Worm (Caenorhabditis elegans): ENCODE data around the gene acr-7.

DNA sequence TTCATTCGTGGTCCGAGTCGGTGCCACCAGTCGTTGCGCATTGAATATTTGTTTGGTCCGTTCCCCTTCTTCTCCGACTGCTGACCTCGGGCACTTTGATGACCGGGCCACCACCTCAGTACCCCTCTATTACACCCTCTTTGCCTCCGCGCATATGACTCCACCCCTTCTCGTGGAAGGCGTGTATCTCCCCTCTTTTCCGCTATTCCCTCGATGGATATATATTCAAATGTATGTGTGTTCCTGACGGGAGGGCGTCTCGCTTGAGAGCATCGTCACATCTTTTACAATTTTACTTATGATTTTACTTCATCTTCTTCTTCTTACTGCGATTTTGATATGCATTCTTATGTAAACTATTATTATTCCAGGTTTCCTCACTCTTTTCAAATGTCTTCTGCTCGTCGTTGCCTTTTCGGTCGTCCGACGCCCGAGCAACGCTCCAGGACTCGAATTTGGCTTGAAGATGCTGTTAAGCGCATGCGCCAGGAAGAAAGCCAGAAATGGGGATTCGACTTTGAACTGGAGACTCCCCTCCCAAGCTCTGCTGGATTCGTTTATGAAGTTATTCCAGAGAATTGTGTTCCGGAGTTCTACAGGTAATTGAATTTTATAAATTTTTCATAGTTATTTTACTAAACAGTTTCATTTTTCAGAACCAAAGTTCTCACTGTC, 38.6 kb downstream of the acr-7 start, which contains the start of gene cki-1:
- TF ChIP-seq ztf-16 (tag; optimal IDR thresholded peaks at IDR 0.05), result no peak
- no peak for TF ChIP-seq nhr-11 (tag; optimal IDR thresholded peaks at IDR 0.05)
- TF ChIP-seq dmd-4 (tag; optimal IDR thresholded peaks at IDR 0.05; ENCODE audit: borderline replicate concordance), result no peak
- TF ChIP-seq pqm-1 (tag; optimal IDR thresholded peaks at IDR 0.05), result no peak
- no peak for TF ChIP-seq pha-4 (tag; optimal IDR thresholded peaks at IDR 0.05)
- TF ChIP-seq ahr-1 (tag; optimal IDR thresholded peaks at IDR 0.05), result no peak
- TF ChIP-seq ceh-31 (tag; optimal IDR thresholded peaks at IDR 0.05), result peak; percentile 48
- no peak for TF ChIP-seq hlh-13 (GFP tag; optimal IDR thresholded peaks at IDR 0.05)
- TF ChIP-seq ceh-24 (tag; optimal IDR thresholded peaks at IDR 0.05), result no peak
